Worm (Caenorhabditis elegans): ENCODE data around the gene C06E7.2.

The C06E7.2 gene

ce11 chrIV:5846269-5846668 is 7.0 kb downstream of the C06E7.2 start, which contains the start of gene sams-4:
Gene sams-4 (minus strand): TSS chrIV:5846369.
- TF ChIP-seq nhr-48 (tag; optimal IDR thresholded peaks at IDR 0.05) (no peak), lsy-2 (tag; optimal IDR thresholded peaks at IDR 0.05) (no peak), Y105C5A.15 (GFP tag; IDR thresholded peaks at IDR 0.05) (no peak), ctbp-1 (GFP tag; IDR thresholded peaks at IDR 0.05) (no peak)

- TF ChIP-seq dmd-8 (GFP tag; IDR thresholded peaks at IDR 0.05) (no peak), mxl-3 (GFP tag; optimal IDR thresholded peaks at IDR 0.05) (no peak), pha-4 (GFP tag; IDR thresholded peaks at IDR 0.05) (no peak), pha-4 (tag; optimal IDR thresholded peaks at IDR 0.05) (peak; percentile 25), lim-7 (GFP tag; IDR thresholded peaks at IDR 0.05) (no peak), nhr-41 (GFP tag; IDR thresholded peaks at IDR 0.05) (no peak), unc-130 (GFP tag; optimal IDR thresholded peaks at IDR 0.05) (no peak), dmd-6 (GFP tag; IDR thresholded peaks at IDR 0.05) (no peak), nhr-28 (tag; optimal IDR thresholded peaks at IDR 0.05) (no peak), lin-29 (GFP tag; IDR thresholded peaks at IDR 0.05) (no peak), R02D3.7 (tag; optimal IDR thresholded peaks at IDR 0.05) (no peak), madf-5 (GFP tag; IDR thresholded peaks at IDR 0.05) (no peak), duxl-1 (tag; optimal IDR thresholded peaks at IDR 0.05; ENCODE audit: poor library complexity) (no peak), ZK546.5 (tag; optimal IDR thresholded peaks at IDR 0.05) (no peak), snpc-1.2 (GFP tag; IDR thresholded peaks at IDR 0.05) (peak; percentile 62), hlh-11 (tag; optimal IDR thresholded peaks at IDR 0.05) (no peak), tag-97 (GFP tag; IDR thresholded peaks at IDR 0.05) (no peak), nhr-237 (tag; optimal IDR thresholded peaks at IDR 0.05) (no peak), dpl-1 (GFP tag; optimal IDR thresholded peaks at IDR 0.05) (peak; percentile 57), egl-27 (tag; optimal IDR thresholded peaks at IDR 0.05) (no peak), mdt-29 (GFP tag; IDR thresholded peaks at IDR 0.05) (no peak), lin-39 (tag; optimal IDR thresholded peaks at IDR 0.05) (no peak), ces-1 (GFP tag; optimal IDR thresholded peaks at IDR 0.05) (no peak), nhr-11 (tag; optimal IDR thresholded peaks at IDR 0.05) (no peak), saeg-2 (GFP tag; IDR thresholded peaks at IDR 0.05) (no peak), lin-1 (GFP tag; IDR thresholded peaks at IDR 0.05) (no peak), hlh-30 (tag; optimal IDR thresholded peaks at IDR 0.05; ENCODE audit: insufficient read depth) (peak; percentile 7), T20F7.1 (GFP tag; optimal IDR thresholded peaks at IDR 0.05) (no peak), daf-12 (tag; optimal IDR thresholded peaks at IDR 0.05) (no peak), Y75B8A.6 (GFP tag; IDR thresholded peaks at IDR 0.05) (no peak), daf-8 (GFP tag; IDR thresholded peaks at IDR 0.05) (no peak), sdz-12 (GFP tag; optimal IDR thresholded peaks at IDR 0.05) (no peak), nhr-6 (tag; optimal IDR thresholded peaks at IDR 0.05) (no peak), mep-1 (tag; optimal IDR thresholded peaks at IDR 0.05) (peak; percentile 36), Y105C5A.15 (GFP tag; IDR thresholded peaks at IDR 0.05) (no peak), jun-1 (tag; optimal IDR thresholded peaks at IDR 0.05) (no peak), mxl-2 (GFP tag; conservative IDR thresholded peaks at IDR 0.05) (no peak), lsy-2 (tag; optimal IDR thresholded peaks at IDR 0.05) (peak in 1 of 2 experiments; percentile 64), nhr-76 (tag; optimal IDR thresholded peaks at IDR 0.05) (no peak), F26F4.8 (GFP tag; conservative IDR thresholded peaks at IDR 0.05) (no peak), php-3 (GFP tag; IDR thresholded peaks at IDR 0.05) (no peak), lin-38 (GFP tag; IDR thresholded peaks at IDR 0.05) (peak; percentile 8; the same call in 1 of the 2 replicates), nhr-77 (tag; optimal IDR thresholded peaks at IDR 0.05) (no peak), ctbp-1 (GFP tag; IDR thresholded peaks at IDR 0.05) (no peak), hif-1 (tag; optimal IDR thresholded peaks at IDR 0.05) (no peak)
Measured at ce11 chrIV:5847986-5848707, 8.9 kb downstream of the C06E7.2 start, which contains the start of gene sams-3. Gene sams-3 (plus strand): TSS chrIV:5848657.

Data from whole organism, L4 larva.